Fruit fly (Drosophila melanogaster): Measurements from ENCODE around the gene mge.

The mge gene

dm6 chr3L:3909831-3910230 lies at the start of gene mge:
TSS of gene mge (minus strand) at chr3L:3909931.
- no peak for TF ChIP-seq CG11456 (GFP tag; IDR thresholded peaks at IDR 0.05)
- TF ChIP-seq NC2α (GFP tag; optimal IDR thresholded peaks at IDR 0.05): no peak
- no peak for TF ChIP-seq H2.0 (GFP tag; IDR thresholded peaks at IDR 0.05)
- no peak for TF ChIP-seq CG12299 (tag; optimal IDR thresholded peaks at IDR 0.05)
- TF ChIP-seq CG10366 (GFP tag; IDR thresholded peaks at IDR 0.05): no peak
- TF ChIP-seq CG3407 (GFP tag; optimal IDR thresholded peaks at IDR 0.05): no peak
- TF ChIP-seq CG11723 (GFP tag; optimal IDR thresholded peaks at IDR 0.05): no peak
- TF ChIP-seq tll (GFP tag; optimal IDR thresholded peaks at IDR 0.05): no peak

dm6 chr3L:3952468-3952867 lies 42.7 kb upstream of the mge start, which contains the start of gene CG14984:
TSS of gene CG14984 (minus strand) at chr3L:3952550.
- no peak for TF ChIP-seq CG7963 (GFP tag; IDR thresholded peaks at IDR 0.05; ENCODE audit: partially characterized antibody)
- peak; percentile 28 for TF ChIP-seq dmrt99B (tag; optimal IDR thresholded peaks at IDR 0.05)
- TF ChIP-seq Mad (GFP tag; optimal IDR thresholded peaks at IDR 0.05): no peak
- no peak for TF ChIP-seq CG4707 (GFP tag; optimal IDR thresholded peaks at IDR 0.05)
- TF ChIP-seq CG17328 (GFP tag; IDR thresholded peaks at IDR 0.05): no peak
- TF ChIP-seq dimm (GFP tag; IDR thresholded peaks at IDR 0.05): no peak
- TF ChIP-seq yki (optimal IDR thresholded peaks at IDR 0.05): no peak
- no peak for TF ChIP-seq oc (tag; optimal IDR thresholded peaks at IDR 0.05)
- no peak for TF ChIP-seq CG2129 (GFP tag; IDR thresholded peaks at IDR 0.05; ENCODE audit: partially characterized antibody)
- no peak for TF ChIP-seq Lhr (GFP tag; optimal IDR thresholded peaks at IDR 0.05)
- 0 out of 2 replicates have a peak, but pooled peaks have one; percentile 55 for TF ChIP-seq toy (GFP tag; IDR thresholded peaks at IDR 0.05)
- no peak for TF ChIP-seq unpg (GFP tag; optimal IDR thresholded peaks at IDR 0.05)
- TF ChIP-seq CG32767 (GFP tag; IDR thresholded peaks at IDR 0.05): no peak
- no peak for TF ChIP-seq nerfin-2 (GFP tag; IDR thresholded peaks at IDR 0.05; ENCODE audit: partially characterized antibody)
- peak; percentile 27 for TF ChIP-seq CG33213 (GFP tag; optimal IDR thresholded peaks at IDR 0.05)
- no peak for TF ChIP-seq CG12769 (tag; optimal IDR thresholded peaks at IDR 0.05)
- no peak for TF ChIP-seq tap (tag; optimal IDR thresholded peaks at IDR 0.05)
- TF ChIP-seq Awh (GFP tag; IDR thresholded peaks at IDR 0.05): no peak
- no peak for TF ChIP-seq MBD-R2 (GFP tag; IDR thresholded peaks at IDR 0.05)
- TF ChIP-seq exex (tag; optimal IDR thresholded peaks at IDR 0.05): no peak
- no peak for TF ChIP-seq fd3F (GFP tag; optimal IDR thresholded peaks at IDR 0.05)
- TF ChIP-seq CG16863 (GFP tag; optimal IDR thresholded peaks at IDR 0.05): no peak
- TF ChIP-seq ttk (GFP tag; IDR thresholded peaks at IDR 0.05): no peak
- peak; percentile 71 for TF ChIP-seq CG2120 (GFP tag; optimal IDR thresholded peaks at IDR 0.05)
- TF ChIP-seq Atf3 (GFP tag; optimal IDR thresholded peaks at IDR 0.05): no peak
- TF ChIP-seq Usf (GFP tag; optimal IDR thresholded peaks at IDR 0.05): no peak
- TF ChIP-seq dan (GFP tag; IDR thresholded peaks at IDR 0.05): no peak
- no peak for TF ChIP-seq hth (optimal IDR thresholded peaks at IDR 0.05)
- TF ChIP-seq CG14014 (GFP tag; IDR thresholded peaks at IDR 0.05): peak; percentile 45; the same call in 1 of the 2 replicates
- no peak for TF ChIP-seq stc (GFP tag; IDR thresholded peaks at IDR 0.05)
- peak; percentile 51 for TF ChIP-seq CG6689 (GFP tag; IDR thresholded peaks at IDR 0.05)
- TF ChIP-seq CG12155 (GFP tag; optimal IDR thresholded peaks at IDR 0.05): peak; percentile 25
- TF ChIP-seq Lim3 (GFP tag; IDR thresholded peaks at IDR 0.05): no peak
- no peak for TF ChIP-seq CG17385 (GFP tag; optimal IDR thresholded peaks at IDR 0.05)
- no peak for TF ChIP-seq Scr (GFP tag; IDR thresholded peaks at IDR 0.05; ENCODE audit: partially characterized antibody)
- no peak for TF ChIP-seq CG16813 (GFP tag; IDR thresholded peaks at IDR 0.05; ENCODE audit: partially characterized antibody)
- TF ChIP-seq CG14965 (GFP tag; optimal IDR thresholded peaks at IDR 0.05; ENCODE audit: borderline replicate concordance): no peak
- TF ChIP-seq ac (GFP tag; optimal IDR thresholded peaks at IDR 0.05): no peak
- TF ChIP-seq CG14860 (GFP tag; IDR thresholded peaks at IDR 0.05; ENCODE audit: partially characterized antibody): no peak
- 0 out of 2 replicates have a peak, but pooled peaks have one; percentile 23 for TF ChIP-seq CG11247 (GFP tag; IDR thresholded peaks at IDR 0.05)
- no peak for TF ChIP-seq disco-r (GFP tag; optimal IDR thresholded peaks at IDR 0.05)
- peak; percentile 92 for TF ChIP-seq Ets65A (GFP tag)
- TF ChIP-seq CG1233 (GFP tag; optimal IDR thresholded peaks at IDR 0.05): peak; percentile 18

Measured in whole organism, embryonic.